Worm (Caenorhabditis elegans): ENCODE measurements around the gene orc-2.

- no peak for TF ChIP-seq ztf-4 (tag; optimal IDR thresholded peaks at IDR 0.05)
- TF ChIP-seq aly-2 (tag; optimal IDR thresholded peaks at IDR 0.05) = no peak
- TF ChIP-seq nhr-10 (tag; optimal IDR thresholded peaks at IDR 0.05) = no peak
Measured at ce11 chrII:10895959-10896358, 22.2 kb downstream of the orc-2 start.
